Fruit fly (Drosophila melanogaster) whole organism: Measurements from ENCODE around the gene indra.

Experiments used
- CG8478 ChIP-seq: fragments of >200 bp; optimal IDR thresholded peaks from 2 replicates; lab custom pipeline; 2018; ENCODE audit warnings: inconsistent platforms
- Dll ChIP-seq: fragments of >200 bp; optimal IDR thresholded peaks from 2 replicates; lab custom pipeline; 2017
- EcR ChIP-seq, 2 experiments: fragments of >200 bp; optimal IDR thresholded peaks; 2 replicates each; lab custom pipeline; 2017; ENCODE audit warnings: missing biosample characterization in 2 of 2, missing genetic modification characterization in 2 of 2, missing genetic modification reagents in 2 of 2
- pan ChIP-seq: fragments of >200 bp; optimal IDR thresholded peaks from 2 replicates; lab custom pipeline; 2017
- psq ChIP-seq: fragments of >200 bp; optimal IDR thresholded peaks from 2 replicates; lab custom pipeline; 2017
- usp ChIP-seq: fragments of >200 bp; optimal IDR thresholded peaks from 2 replicates; lab custom pipeline; 2017; ENCODE audit warnings: missing biosample characterization, missing genetic modification characterization, mixed read lengths

The indra gene

DNA sequence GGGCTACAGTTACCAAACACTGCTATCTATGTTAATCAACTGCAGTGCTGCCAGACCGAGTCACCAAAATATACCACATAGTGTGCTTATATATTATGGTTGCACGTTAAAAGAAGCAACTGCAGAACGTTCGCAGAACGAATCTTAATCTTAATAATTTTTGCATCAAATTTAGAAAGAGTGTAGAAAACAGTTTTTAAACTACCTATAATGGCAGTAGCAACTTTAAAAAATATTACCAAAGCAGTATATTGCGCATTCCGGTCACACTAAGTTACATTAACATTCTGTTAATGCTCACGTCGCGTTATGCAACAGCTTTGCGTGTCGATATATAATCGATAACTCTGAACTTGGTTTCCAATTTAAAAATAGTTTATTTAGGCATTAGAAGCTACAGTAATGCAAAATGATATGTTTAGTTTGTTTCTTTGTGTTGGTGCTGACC, at the start of gene indra:
Gene indra, minus strand, starts transcription at position 271 of the 448 bp plus-strand sequence.
- no peak for TF ChIP-seq EcR (GFP tag; optimal IDR thresholded peaks at IDR 0.05; lab: Kevin White, UChicago)
- no peak for TF ChIP-seq pan (lab: Kevin White, UChicago)
- no peak for TF ChIP-seq psq (lab: Kevin White, UChicago)
- TF ChIP-seq usp: no peak
- TF ChIP-seq CG8478 (lab: Kevin White, UChicago): no peak
- TF ChIP-seq Dll (lab: Kevin White, UChicago): no peak

DNA sequence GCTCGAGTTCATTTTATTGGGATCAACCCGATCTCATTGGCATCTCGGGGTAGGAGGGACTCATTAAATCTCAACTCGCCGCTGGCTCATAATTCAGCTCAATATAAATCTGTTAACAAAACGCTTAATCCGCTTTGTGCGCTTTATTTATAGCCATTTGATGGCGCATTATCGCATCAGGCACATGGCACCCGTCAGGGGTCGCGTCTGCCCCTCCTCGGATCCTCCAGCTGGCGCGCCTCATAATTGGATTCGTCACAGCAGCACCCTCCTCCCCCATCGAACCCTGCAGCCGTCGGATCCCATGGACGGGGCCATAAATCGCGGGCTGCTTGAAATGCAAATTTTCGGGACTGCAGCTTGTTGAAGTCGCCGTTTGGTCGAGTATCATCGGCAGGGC, 48.2 kb upstream of the indra start:
- TF ChIP-seq pan (lab: Kevin White, UChicago) (no peak), usp (no peak), psq (lab: Kevin White, UChicago) (no peak), EcR (GFP tag; optimal IDR thresholded peaks at IDR 0.05; lab: Kevin White, UChicago) (no peak), Dll (lab: Kevin White, UChicago) (no peak), CG8478 (lab: Kevin White, UChicago) (no peak)

DNA sequence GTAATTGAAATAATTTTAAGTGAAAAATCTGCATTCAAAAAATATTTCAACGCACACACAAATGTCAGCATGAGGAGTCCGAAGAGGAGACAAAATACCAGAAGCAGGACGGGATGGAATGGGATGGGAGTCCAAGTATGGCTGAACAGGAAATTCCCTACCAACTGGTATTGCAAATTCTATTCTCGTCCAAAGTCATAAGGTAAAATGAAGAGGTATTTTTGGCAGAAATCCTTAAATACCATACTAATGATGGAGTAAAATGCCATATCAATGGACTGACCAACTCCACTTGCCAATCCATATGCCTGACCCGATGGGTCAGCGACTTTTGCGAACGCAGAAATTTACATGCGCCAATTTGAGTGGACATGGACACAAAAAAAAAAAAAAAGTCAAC, 46.7 kb upstream of the indra start:
- TF ChIP-seq psq (lab: Kevin White, UChicago): no peak
- TF ChIP-seq usp: no peak
- no peak for TF ChIP-seq CG8478 (lab: Kevin White, UChicago)
- TF ChIP-seq pan (lab: Kevin White, UChicago): no peak
- TF ChIP-seq Dll (lab: Kevin White, UChicago): no peak
- no peak for TF ChIP-seq EcR (GFP tag; optimal IDR thresholded peaks at IDR 0.05; lab: Kevin White, UChicago)

DNA sequence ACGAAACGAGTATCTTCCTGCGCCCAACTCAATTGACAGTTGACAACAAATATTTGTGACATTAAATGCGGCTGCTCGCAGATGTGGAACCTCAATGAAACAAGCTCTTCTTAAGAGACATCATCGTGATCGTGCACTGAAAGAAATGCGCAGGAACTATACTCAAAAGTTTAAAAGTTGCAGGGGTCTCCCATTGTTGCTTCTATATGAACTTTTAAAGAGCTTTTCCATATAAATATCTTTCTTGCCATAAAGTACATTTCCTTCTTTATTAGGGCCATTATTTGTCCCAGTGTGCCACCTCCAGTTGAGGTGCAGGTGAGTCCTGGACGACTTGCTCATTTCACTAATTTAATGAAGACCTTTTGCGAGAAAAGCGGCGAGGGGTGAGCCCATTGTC, 45.9 kb upstream of the indra start:
- no peak for TF ChIP-seq CG8478 (lab: Kevin White, UChicago)
- no peak for TF ChIP-seq pan (lab: Kevin White, UChicago)
- TF ChIP-seq usp: no peak
- TF ChIP-seq Dll (lab: Kevin White, UChicago): no peak
- no peak for TF ChIP-seq psq (lab: Kevin White, UChicago)
- TF ChIP-seq EcR (GFP tag; optimal IDR thresholded peaks at IDR 0.05; lab: Kevin White, UChicago): no peak

DNA sequence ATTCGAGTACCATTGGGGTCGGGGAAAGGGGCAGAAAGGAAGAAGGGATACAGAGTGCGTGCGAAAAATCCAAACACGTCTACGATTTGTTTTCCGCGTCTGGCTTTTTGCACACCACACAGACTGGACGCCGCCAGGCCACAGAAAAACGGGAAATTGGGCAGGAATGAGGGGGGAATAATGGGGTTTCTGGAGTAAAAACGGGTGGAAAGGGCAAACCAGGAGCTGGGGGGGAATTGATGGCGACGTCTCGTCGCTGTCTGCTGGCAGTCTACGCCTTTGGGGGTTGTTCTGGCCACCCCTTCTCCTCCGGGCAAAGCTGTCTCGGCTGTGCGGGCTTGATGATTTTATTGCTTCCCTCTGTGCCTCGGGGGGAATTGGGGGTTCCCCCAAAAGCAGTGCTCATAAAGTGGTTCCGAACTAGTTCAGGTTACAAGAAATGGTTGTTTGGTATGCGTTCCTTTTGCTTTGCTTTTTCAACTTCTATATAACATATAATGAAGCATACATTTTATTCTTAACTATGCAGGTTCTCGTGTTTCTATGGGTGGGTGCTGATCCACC, 43.6 kb upstream of the indra start:
- TF ChIP-seq usp (no peak), psq (lab: Kevin White, UChicago) (no peak), pan (lab: Kevin White, UChicago) (no peak), CG8478 (lab: Kevin White, UChicago) (no peak), Dll (lab: Kevin White, UChicago) (no peak), EcR (GFP tag; optimal IDR thresholded peaks at IDR 0.05; lab: Kevin White, UChicago) (no peak)

DNA sequence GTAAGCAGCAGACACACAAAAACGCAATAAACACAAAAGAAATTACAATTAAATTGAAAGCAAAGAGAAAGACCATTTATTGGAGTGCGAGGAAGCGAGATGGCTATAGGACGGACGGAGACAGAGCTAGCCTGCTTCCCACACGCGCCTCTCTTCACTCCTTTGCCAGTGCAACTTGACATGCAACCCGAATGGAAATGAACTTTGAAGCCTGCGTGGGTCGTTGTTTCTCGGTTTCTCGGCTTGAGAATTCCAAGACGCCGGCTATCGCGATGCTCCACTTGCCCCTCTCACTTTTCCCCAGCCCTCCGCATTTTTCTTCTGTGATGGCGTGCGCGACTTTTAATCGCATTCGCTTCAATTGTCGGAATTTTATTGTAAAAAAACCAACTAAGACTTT, 38.8 kb upstream of the indra start:
- TF ChIP-seq CG8478 (lab: Kevin White, UChicago) (no peak), psq (lab: Kevin White, UChicago) (no peak)

DNA sequence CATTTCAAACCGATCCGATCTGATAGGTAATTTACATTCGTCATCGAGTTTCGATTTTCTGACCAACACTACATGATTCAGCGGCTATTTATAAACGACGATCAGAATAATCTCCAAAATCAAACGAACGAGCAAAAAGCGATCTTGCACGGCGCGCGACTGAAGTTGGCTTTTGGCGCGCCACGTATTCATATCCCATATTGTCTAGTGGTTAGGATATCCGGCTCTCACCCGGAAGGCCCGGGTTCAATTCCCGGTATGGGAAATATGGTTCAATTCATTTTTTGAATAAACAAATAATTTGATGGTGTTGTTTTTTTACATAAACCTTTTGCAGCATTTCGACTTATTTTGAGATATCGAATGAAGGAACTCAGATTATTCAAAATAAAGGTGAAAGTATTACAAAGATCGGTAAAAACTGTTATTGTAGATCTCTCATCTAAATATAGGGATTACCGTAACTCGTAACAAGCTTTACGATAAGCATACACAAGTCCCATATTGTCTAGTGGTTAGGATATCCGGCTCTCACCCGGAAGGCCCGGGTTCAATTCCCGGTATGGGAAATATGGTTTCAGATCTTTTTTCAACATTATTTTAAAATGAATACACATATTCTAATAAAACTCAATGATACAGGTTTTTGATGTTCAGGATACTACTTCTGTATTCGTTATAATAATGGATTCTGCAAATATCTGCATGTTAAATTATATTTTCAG, 37.7 kb upstream of the indra start:
- TF ChIP-seq CG8478 (lab: Kevin White, UChicago) (no peak), psq (lab: Kevin White, UChicago) (no peak), pan (lab: Kevin White, UChicago) (no peak), Dll (lab: Kevin White, UChicago) (no peak), usp (no peak), EcR (GFP tag; optimal IDR thresholded peaks at IDR 0.05; lab: Kevin White, UChicago) (no peak)

DNA sequence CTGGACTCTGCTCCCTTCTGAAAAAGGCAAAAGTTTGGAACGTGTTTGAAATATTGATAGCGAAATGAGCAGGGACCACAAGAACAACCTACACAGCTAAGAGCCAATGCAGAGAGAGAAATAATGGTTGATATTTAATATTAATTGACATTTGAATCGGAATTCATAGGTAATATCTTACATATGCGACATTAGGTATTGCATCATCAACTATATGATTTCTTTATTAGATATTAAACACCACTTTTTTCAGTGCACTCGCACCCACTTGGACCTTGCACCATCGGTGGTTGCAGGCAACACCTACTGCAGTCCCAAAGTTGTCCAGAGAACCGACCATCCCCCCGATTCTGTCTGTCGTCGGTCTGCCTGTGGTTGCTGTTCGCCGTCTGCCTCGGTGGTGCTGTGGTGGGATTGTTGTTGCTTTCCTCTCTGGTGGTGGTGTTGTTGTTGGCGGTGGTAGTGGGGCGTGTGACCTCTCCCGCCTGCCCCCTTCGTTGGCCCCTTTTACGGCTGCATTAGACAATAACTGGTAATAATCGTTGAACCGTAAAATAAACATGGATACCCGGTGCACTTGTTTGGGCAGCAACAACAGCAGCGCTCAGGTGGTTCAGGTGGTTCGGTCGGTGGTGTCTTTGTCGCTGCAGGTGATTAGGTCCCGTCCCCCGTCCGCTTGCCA, 36.8 kb upstream of the indra start:
- TF ChIP-seq Dll (lab: Kevin White, UChicago) (no peak), EcR (GFP tag; optimal IDR thresholded peaks at IDR 0.05; lab: Kevin White, UChicago) (peak in 1 of 2 experiments; percentile 22)

DNA sequence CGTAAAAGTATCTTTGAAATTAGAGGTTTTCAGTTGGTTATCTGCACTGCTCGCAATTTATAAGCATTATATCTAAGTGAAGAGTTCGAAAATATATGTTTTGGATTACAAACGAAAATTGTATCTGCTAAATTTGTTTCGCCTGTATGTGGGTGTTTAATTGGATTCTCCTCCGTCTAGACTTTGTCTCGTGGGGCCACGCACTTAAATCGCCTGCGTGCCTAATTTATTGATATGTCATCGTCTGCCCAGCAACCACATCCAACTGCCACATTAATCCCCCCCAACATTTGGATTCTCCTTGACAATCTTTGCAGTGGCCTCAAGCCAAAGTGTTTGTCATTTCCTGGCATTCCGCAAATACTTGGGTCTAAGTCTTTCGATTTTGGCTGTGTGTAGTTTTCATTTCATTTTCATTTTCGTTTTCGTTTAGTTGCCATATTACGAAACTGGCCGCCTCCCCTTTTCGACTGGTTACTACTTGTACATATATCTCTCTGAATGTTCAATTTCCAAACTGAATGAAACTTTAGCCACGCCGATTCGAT, 36.0 kb upstream of the indra start:
- TF ChIP-seq pan (lab: Kevin White, UChicago) (no peak), psq (lab: Kevin White, UChicago) (no peak)

DNA sequence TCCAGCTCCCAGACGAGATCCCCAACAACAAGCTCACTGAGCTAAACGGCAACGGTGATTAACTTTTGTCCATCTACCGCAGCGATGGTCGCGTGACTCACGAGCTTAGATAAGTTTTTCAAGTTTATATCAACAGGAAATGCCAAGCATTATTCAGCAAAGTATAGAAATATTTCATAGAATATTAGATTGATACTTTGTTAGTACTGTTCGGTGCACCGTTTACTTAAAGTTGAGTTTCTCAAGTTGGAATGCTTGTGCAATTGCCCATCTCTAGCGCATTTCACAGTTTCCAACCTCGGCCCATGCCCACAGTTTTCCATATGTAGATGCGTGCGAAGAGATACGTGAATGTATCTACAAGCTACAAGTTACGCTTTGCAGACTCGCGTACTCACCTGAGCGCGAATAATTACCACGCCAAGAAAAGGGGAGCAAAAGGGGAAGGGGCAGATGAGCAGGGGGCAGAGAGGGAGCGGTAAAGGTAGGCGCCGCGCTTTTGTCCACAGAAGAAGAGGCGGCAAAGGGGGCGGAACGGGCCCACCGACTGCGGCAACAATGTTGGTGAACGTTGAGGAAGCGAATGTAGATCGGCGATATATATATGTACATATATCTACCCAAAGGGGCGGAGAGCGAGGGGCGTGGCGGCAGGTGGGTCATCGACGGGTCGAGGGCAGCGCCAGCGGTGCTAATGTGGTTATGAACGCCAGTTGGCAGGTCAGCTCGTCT, 34.0 kb upstream of the indra start:
- TF ChIP-seq Dll (lab: Kevin White, UChicago) (no peak), psq (lab: Kevin White, UChicago) (no peak), CG8478 (lab: Kevin White, UChicago) (no peak), EcR (GFP tag; optimal IDR thresholded peaks at IDR 0.05; lab: Kevin White, UChicago) (no peak), usp (no peak), pan (lab: Kevin White, UChicago) (no peak)

DNA sequence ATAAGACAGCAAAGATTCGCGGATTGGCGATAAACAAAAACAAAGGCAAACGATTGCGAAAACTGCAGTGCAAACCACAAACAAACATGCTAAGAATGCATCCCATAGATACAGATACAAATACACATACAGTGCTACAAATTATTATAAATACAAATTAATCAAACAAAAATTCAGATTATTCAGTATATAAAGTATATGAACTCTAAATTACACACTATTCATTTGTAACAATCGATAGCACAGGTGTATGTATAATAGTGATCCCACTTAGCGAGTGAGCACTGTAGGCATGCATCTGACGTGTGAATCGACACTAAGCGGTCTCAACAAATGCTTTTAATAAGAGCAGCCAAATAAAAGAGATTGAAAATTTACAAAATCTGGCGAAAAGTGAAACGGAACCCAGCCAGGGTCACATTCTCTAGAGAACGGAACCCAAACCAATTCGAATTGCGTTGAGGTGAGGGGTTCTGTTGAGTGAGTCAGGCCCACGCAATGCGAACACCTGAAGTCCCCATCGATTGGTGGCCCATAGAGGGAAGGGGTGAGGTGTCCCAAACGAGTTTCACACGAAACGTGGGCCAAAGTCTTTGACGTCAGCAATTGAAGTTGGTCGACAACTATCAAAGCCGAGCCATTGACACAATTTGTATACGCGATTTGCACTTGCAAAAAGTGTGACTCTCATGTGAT, 32.4 kb upstream of the indra start:
- no peak for TF ChIP-seq pan (lab: Kevin White, UChicago)
- TF ChIP-seq usp: no peak
- TF ChIP-seq psq (lab: Kevin White, UChicago): no peak
- no peak for TF ChIP-seq EcR (GFP tag; optimal IDR thresholded peaks at IDR 0.05; lab: Kevin White, UChicago)
- TF ChIP-seq CG8478 (lab: Kevin White, UChicago): no peak
- no peak for TF ChIP-seq Dll (lab: Kevin White, UChicago)
